Fruit fly (Drosophila melanogaster) whole organism, adult: ENCODE measurements around the gene CG14095.
A peak's percentile ranks its signal among the peaks of the same experiment; 100 is the strongest.

Source experiments
- CG11617 ChIP-seq: fragments of 200-800 bp; sonication (Bioruptor generic); optimal IDR thresholded peaks from 2 replicates; lab custom pipeline; 2017; ENCODE audit warnings: mild to moderate bottlenecking, missing biosample characterization, missing genetic modification reagents, missing genetic modification characterization
- CG12768 ChIP-seq: fragments of 200-800 bp; sonication (Bioruptor generic); optimal IDR thresholded peaks from 2 replicates; lab custom pipeline; 2017; ENCODE audit warnings: missing biosample characterization, missing genetic modification characterization, mild to moderate bottlenecking, moderate library complexity, missing genetic modification reagents
- CG14711 ChIP-seq: fragments of 200-800 bp; sonication (Bioruptor generic); optimal IDR thresholded peaks from 2 replicates; lab custom pipeline; 2018; ENCODE audit warnings: missing biosample characterization, mild to moderate bottlenecking, missing genetic modification characterization, moderate library complexity
- CG1620 ChIP-seq: fragments of 200-800 bp; sonication (Bioruptor generic); optimal IDR thresholded peaks from 2 replicates; lab custom pipeline; 2016; ENCODE audit warnings: missing biosample characterization, missing genetic modification characterization
- CG33017 ChIP-seq: fragments of 200-800 bp; sonication (Bioruptor generic); optimal IDR thresholded peaks from 2 replicates; lab custom pipeline; 2018; ENCODE audit warnings: missing biosample characterization, mild to moderate bottlenecking, missing genetic modification characterization, moderate library complexity
- CG5204 ChIP-seq: fragments of 200-800 bp; sonication (Bioruptor generic); optimal IDR thresholded peaks from 2 replicates; lab custom pipeline; 2016; ENCODE audit warnings: missing biosample characterization, missing genetic modification characterization
- CG7045 ChIP-seq: fragments of 200-800 bp; sonication (Bioruptor generic); optimal IDR thresholded peaks from 2 replicates; lab custom pipeline; 2017; ENCODE audit warnings: missing biosample characterization, mild to moderate bottlenecking, missing genetic modification characterization
- CG7101 ChIP-seq: fragments of 200-800 bp; sonication (Bioruptor generic); optimal IDR thresholded peaks from 2 replicates; lab custom pipeline; 2018; ENCODE audit warnings: missing biosample characterization, mild to moderate bottlenecking, missing genetic modification characterization, moderate library complexity
- Clk ChIP-seq: fragments of 200-800 bp; sonication (Bioruptor generic); optimal IDR thresholded peaks from 2 replicates; lab custom pipeline; 2017; ENCODE audit warnings: missing biosample characterization, missing genetic modification characterization
- Crg-1 ChIP-seq: fragments of 200-800 bp; sonication (Bioruptor generic); optimal IDR thresholded peaks from 2 replicates; lab custom pipeline; 2016; ENCODE audit warnings: missing biosample characterization, missing genetic modification characterization
- Hr96 ChIP-seq: fragments of 200-800 bp; sonication (Bioruptor generic); optimal IDR thresholded peaks from 2 replicates; lab custom pipeline; 2016; ENCODE audit warnings: missing biosample characterization, missing genetic modification characterization
- Mnt ChIP-seq: fragments of 200-800 bp; sonication (Bioruptor generic); optimal IDR thresholded peaks from 2 replicates; lab custom pipeline; 2016; ENCODE audit warnings: missing biosample characterization, mild to moderate bottlenecking, missing genetic modification characterization
- bab1 ChIP-seq: fragments of 200-800 bp; sonication (Bioruptor generic); optimal IDR thresholded peaks from 3 replicates; lab custom pipeline; 2019; ENCODE audit warnings: missing biosample characterization, mild to moderate bottlenecking, missing genetic modification characterization, moderate library complexity
- cic ChIP-seq: fragments of 200-800 bp; sonication (Bioruptor generic); optimal IDR thresholded peaks from 2 replicates; lab custom pipeline; 2017; ENCODE audit warnings: missing biosample characterization, mild to moderate bottlenecking, missing genetic modification characterization, moderate library complexity
- cnc ChIP-seq, 2 experiments: fragments of >200 bp; optimal IDR thresholded peaks; 2 replicates each; lab custom pipeline; 2017
- kay ChIP-seq: fragments of 200-800 bp; sonication (Bioruptor generic); peaks from one replicate; lab custom pipeline; 2016; ENCODE audit warnings: missing biosample characterization, missing genetic modification characterization, borderline replicate concordance
- ovo ChIP-seq: fragments of 200-800 bp; sonication (Bioruptor generic); optimal IDR thresholded peaks from 2 replicates; lab custom pipeline; 2016; ENCODE audit warnings: missing biosample characterization, missing genetic modification characterization
- pad ChIP-seq: fragments of 200-800 bp; sonication (Bioruptor generic); optimal IDR thresholded peaks from 3 replicates; lab custom pipeline; 2017; ENCODE audit warnings: missing biosample characterization, missing genetic modification characterization, mild to moderate bottlenecking, moderate library complexity, missing genetic modification reagents
- tj ChIP-seq: fragments of 200-800 bp; sonication (Bioruptor generic); optimal IDR thresholded peaks from 3 replicates; lab custom pipeline; 2017; ENCODE audit warnings: missing biosample characterization, mild to moderate bottlenecking, missing genetic modification characterization, moderate library complexity
- toe ChIP-seq: fragments of 200-800 bp; sonication (Bioruptor generic); optimal IDR thresholded peaks from 2 replicates; lab custom pipeline; 2016; ENCODE audit warnings: missing biosample characterization, missing genetic modification characterization

The CG14095 gene

DNA sequence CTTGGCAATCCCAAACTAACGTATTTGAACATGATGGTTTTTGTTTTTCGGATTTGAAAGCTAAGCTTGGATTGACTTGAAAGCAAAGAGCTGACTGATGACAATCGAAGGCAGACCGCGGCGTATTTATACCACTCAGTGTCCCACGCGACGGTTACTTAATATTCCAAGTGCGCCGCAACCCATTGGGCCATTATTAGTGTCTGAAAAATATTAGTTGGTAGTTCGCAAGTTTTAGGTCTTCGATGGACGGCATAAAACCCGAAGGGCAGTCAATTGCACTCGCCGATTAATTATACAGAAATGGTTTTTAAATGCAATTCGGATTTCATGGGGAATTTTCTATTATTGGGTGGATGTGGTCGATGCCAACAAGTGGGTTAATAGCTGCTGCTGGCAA lies at the start of gene CG14095:
Gene CG14095, minus strand, starts transcription at position 101 of the 400 bp plus-strand sequence.
- TF ChIP-seq Crg-1 (no peak), bab1 (GFP tag; lab: Kevin White, UChicago) (no peak), CG11617 (no peak), Clk (no peak), ovo (GFP tag; lab: Kevin White, UChicago) (no peak), Mnt (no peak), CG7045 (GFP tag; lab: Kevin White, UChicago) (no peak), pad (GFP tag; lab: Kevin White, UChicago) (no peak), cnc (optimal IDR thresholded peaks at IDR 0.05; lab: Kevin White, UChicago) (no peak), toe (no peak), kay (GFP tag; lab: Kevin White, UChicago) (no peak), Hr96 (GFP tag; lab: Kevin White, UChicago) (no peak), cic (GFP tag; lab: Kevin White, UChicago) (no peak), CG14711 (tag; lab: Kevin White, UChicago) (no peak)

dm6 chr3L:19512672-19513071 lies 48.1 kb upstream of the CG14095 start:
- TF ChIP-seq CG1620 (GFP tag; lab: Kevin White, UChicago) (no peak), Mnt (no peak), kay (GFP tag; lab: Kevin White, UChicago) (no peak), Hr96 (GFP tag; lab: Kevin White, UChicago) (no peak), ovo (GFP tag; lab: Kevin White, UChicago) (no peak), toe (no peak), CG7045 (GFP tag; lab: Kevin White, UChicago) (no peak)

dm6 chr3L:19504719-19505118 lies 40.2 kb upstream of the CG14095 start:
- TF ChIP-seq CG7101 (tag; lab: Kevin White, UChicago) (peak; percentile 39), bab1 (GFP tag; lab: Kevin White, UChicago) (no peak), kay (GFP tag; lab: Kevin White, UChicago) (no peak), CG12768 (peak; percentile 30), Clk (peak; percentile 30), toe (no peak), CG7045 (GFP tag; lab: Kevin White, UChicago) (peak; percentile 76), ovo (GFP tag; lab: Kevin White, UChicago) (no peak), CG5204 (GFP tag; lab: Kevin White, UChicago) (no peak), CG1620 (GFP tag; lab: Kevin White, UChicago) (no peak), Mnt (peak; percentile 42), cnc (optimal IDR thresholded peaks at IDR 0.05; lab: Kevin White, UChicago) (no peak), pad (GFP tag; lab: Kevin White, UChicago) (no peak), CG11617 (peak; percentile 64), CG33017 (tag; lab: Kevin White, UChicago) (peak; percentile 2), tj (GFP tag; lab: Kevin White, UChicago) (peak; percentile 4), cic (GFP tag; lab: Kevin White, UChicago) (peak; percentile 11), CG14711 (tag; lab: Kevin White, UChicago) (no peak), Crg-1 (peak; percentile 63), Hr96 (GFP tag; lab: Kevin White, UChicago) (no peak)

dm6 chr3L:19503770-19504169 lies 39.2 kb upstream of the CG14095 start, which contains the start of gene CG9452:
CG9452 (minus strand) TSS chr3L:19503870.
- TF ChIP-seq CG14711 (tag; lab: Kevin White, UChicago) = no peak
- TF ChIP-seq tj (GFP tag; lab: Kevin White, UChicago) = no peak
- no peak for TF ChIP-seq Hr96 (GFP tag; lab: Kevin White, UChicago)
- no peak for TF ChIP-seq CG1620 (GFP tag; lab: Kevin White, UChicago)
- TF ChIP-seq bab1 (GFP tag; lab: Kevin White, UChicago) = no peak
- no peak for TF ChIP-seq Mnt
- no peak for TF ChIP-seq Clk
- TF ChIP-seq CG7101 (tag; lab: Kevin White, UChicago) = no peak
- TF ChIP-seq pad (GFP tag; lab: Kevin White, UChicago) = no peak
- TF ChIP-seq CG5204 (GFP tag; lab: Kevin White, UChicago) = no peak
- TF ChIP-seq kay (GFP tag; lab: Kevin White, UChicago) = no peak
- no peak for TF ChIP-seq CG12768
- no peak for TF ChIP-seq toe
- TF ChIP-seq cic (GFP tag; lab: Kevin White, UChicago) = no peak
- no peak for TF ChIP-seq CG7045 (GFP tag; lab: Kevin White, UChicago)

DNA sequence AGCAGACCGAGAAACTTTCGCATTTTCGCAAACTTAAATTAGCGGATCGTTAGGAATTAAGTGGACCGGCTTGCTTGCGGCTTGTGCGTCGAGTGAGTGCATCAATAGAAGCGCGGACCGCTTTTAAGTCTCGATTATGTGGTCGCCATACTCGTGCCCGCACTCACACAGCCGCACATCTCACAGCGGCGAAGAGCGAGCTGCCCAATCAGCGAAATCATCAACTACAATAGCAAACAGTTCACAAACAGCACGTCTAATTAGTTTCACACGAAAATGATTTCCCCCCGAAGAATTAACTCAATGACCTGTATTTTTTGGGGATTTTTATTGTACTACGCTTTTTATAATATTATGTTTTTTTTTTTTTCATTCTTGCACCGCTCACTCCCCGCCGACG lies 36.1 kb upstream of the CG14095 start, which contains the start of gene CG9451:
Gene CG9451, minus strand, starts transcription at position 101 of the 400 bp plus-strand sequence.
- no peak for TF ChIP-seq pad (GFP tag; lab: Kevin White, UChicago)
- TF ChIP-seq tj (GFP tag; lab: Kevin White, UChicago) = no peak
- TF ChIP-seq kay (GFP tag; lab: Kevin White, UChicago) = no peak
- TF ChIP-seq CG1620 (GFP tag; lab: Kevin White, UChicago) = no peak
- no peak for TF ChIP-seq ovo (GFP tag; lab: Kevin White, UChicago)
- no peak for TF ChIP-seq CG12768
- no peak for TF ChIP-seq CG7045 (GFP tag; lab: Kevin White, UChicago)
- TF ChIP-seq bab1 (GFP tag; lab: Kevin White, UChicago) = no peak
- TF ChIP-seq CG5204 (GFP tag; lab: Kevin White, UChicago) = no peak
- TF ChIP-seq cnc (optimal IDR thresholded peaks at IDR 0.05; lab: Kevin White, UChicago) = no peak
- no peak for TF ChIP-seq Hr96 (GFP tag; lab: Kevin White, UChicago)
- no peak for TF ChIP-seq CG7101 (tag; lab: Kevin White, UChicago)
- no peak for TF ChIP-seq CG11617
- no peak for TF ChIP-seq CG33017 (tag; lab: Kevin White, UChicago)
- TF ChIP-seq Crg-1 = no peak
- no peak for TF ChIP-seq Mnt

dm6 chr3L:19499334-19499733 lies 34.8 kb upstream of the CG14095 start:
- no peak for TF ChIP-seq tj (GFP tag; lab: Kevin White, UChicago)
- TF ChIP-seq CG7045 (GFP tag; lab: Kevin White, UChicago) = peak; percentile 66
